Fruit fly (Drosophila melanogaster) whole organism, embryonic: ENCODE measurements around the gene CG17377.
A peak's percentile ranks its signal among the peaks of the same experiment; 100 is the strongest.

Source experiments
- Bdp1 ChIP-seq: fragments of 200-800 bp; sonication (Bioruptor generic); optimal IDR thresholded peaks from 3 replicates; lab custom pipeline; 2016; ENCODE audit warnings: missing biosample characterization, missing genetic modification characterization
- CG10654 ChIP-seq: fragments of 200-800 bp; sonication (Bioruptor generic); optimal IDR thresholded peaks from 2 replicates; lab custom pipeline; 2016; ENCODE audit warnings: missing biosample characterization, missing genetic modification characterization
- CG12236 ChIP-seq: fragments of 200-800 bp; sonication (Bioruptor generic); optimal IDR thresholded peaks from 2 replicates; lab custom pipeline; 2016; ENCODE audit warnings: missing biosample characterization, missing genetic modification characterization
- CG12942 ChIP-seq: fragments of 200-800 bp; sonication (Bioruptor generic); optimal IDR thresholded peaks from 3 replicates; lab custom pipeline; 2016; ENCODE audit warnings: missing biosample characterization, missing genetic modification characterization
- CG16813 ChIP-seq: fragments of 200-800 bp; sonication (Bioruptor generic); IDR thresholded peaks from 3 replicates; pipeline ENCODE4 v1.3.6; 2022; ENCODE audit warnings: missing biosample characterization, missing genetic modification characterization; ENCODE audit not compliant: partially characterized antibody
- CG17385 ChIP-seq: fragments of 200-800 bp; sonication (Bioruptor generic); optimal IDR thresholded peaks from 3 replicates; lab custom pipeline; 2018; ENCODE audit warnings: missing biosample characterization, mild to moderate bottlenecking, missing genetic modification characterization
- CG1832 ChIP-seq: fragments of 200-800 bp; sonication (Bioruptor generic); optimal IDR thresholded peaks from 2 replicates; lab custom pipeline; 2017; ENCODE audit warnings: missing biosample characterization, mild to moderate bottlenecking, missing genetic modification characterization, inconsistent platforms
- CG30020 ChIP-seq: fragments of 200-800 bp; optimal IDR thresholded peaks from 2 replicates; lab custom pipeline; 2019; ENCODE audit warnings: missing biosample characterization, mild to moderate bottlenecking, missing genetic modification characterization, moderate library complexity
- CG3281 ChIP-seq: fragments of 200-800 bp; sonication (Bioruptor generic); optimal IDR thresholded peaks from 3 replicates; lab custom pipeline; 2017; ENCODE audit warnings: missing biosample characterization, mild to moderate bottlenecking, missing genetic modification characterization
- CG4404 ChIP-seq: fragments of 200-800 bp; sonication (Bioruptor generic); IDR thresholded peaks from 2 replicates; pipeline ENCODE4 v1.3.6; 2022; ENCODE audit warnings: missing biosample characterization, missing genetic modification characterization
- CG6254 ChIP-seq: fragments of 200-800 bp; sonication (Bioruptor generic); optimal IDR thresholded peaks from 3 replicates; lab custom pipeline; 2017; ENCODE audit warnings: mild to moderate bottlenecking, missing biosample characterization, missing genetic modification reagents, missing genetic modification characterization
- CG6654 ChIP-seq: fragments of 200-800 bp; sonication (Bioruptor generic); optimal IDR thresholded peaks from 2 replicates; lab custom pipeline; 2017; ENCODE audit warnings: missing biosample characterization, mild to moderate bottlenecking, missing genetic modification characterization
- CG6791 ChIP-seq: fragments of 200-800 bp; sonication (Bioruptor generic); IDR thresholded peaks from 3 replicates; pipeline ENCODE4 v1.3.6; 2022; ENCODE audit warnings: missing biosample characterization, missing genetic modification characterization; ENCODE audit not compliant: partially characterized antibody
- CG7372 ChIP-seq: fragments of 200-800 bp; sonication (Bioruptor generic); IDR thresholded peaks from 2 replicates; pipeline ENCODE4 v1.3.6; 2022; ENCODE audit warnings: missing biosample characterization, missing genetic modification characterization
- CG7839 ChIP-seq: fragments of 200-800 bp; sonication (Bioruptor generic); optimal IDR thresholded peaks from 3 replicates; lab custom pipeline; 2018; ENCODE audit warnings: missing biosample characterization, mild to moderate bottlenecking, missing genetic modification characterization, moderate library complexity
- CG8359 ChIP-seq: fragments of 200-800 bp; sonication (Bioruptor generic); optimal IDR thresholded peaks from 2 replicates; lab custom pipeline; 2017; ENCODE audit warnings: missing biosample characterization, mild to moderate bottlenecking, missing genetic modification characterization, borderline replicate concordance
- CG9437 ChIP-seq: fragments of 200-800 bp; sonication (Bioruptor generic); optimal IDR thresholded peaks from 2 replicates; lab custom pipeline; 2018; ENCODE audit warnings: missing biosample characterization, mild to moderate bottlenecking, missing genetic modification characterization
- CTCF ChIP-seq: fragments of 200-800 bp; sonication (Bioruptor generic); optimal IDR thresholded peaks from 2 replicates; lab custom pipeline; 2017; ENCODE audit warnings: missing biosample characterization, mild to moderate bottlenecking, missing genetic modification characterization, moderate library complexity
- Dip3 ChIP-seq: fragments of 200-800 bp; sonication (Bioruptor generic); optimal IDR thresholded peaks from 3 replicates; lab custom pipeline; 2016; ENCODE audit warnings: missing biosample characterization, missing genetic modification characterization
- E2f1 ChIP-seq: fragments of 200-800 bp; sonication (Bioruptor generic); IDR thresholded peaks from 2 replicates; pipeline ENCODE4 v1.3.6; 2022; ENCODE audit warnings: missing biosample characterization, missing genetic modification characterization
- Ets97D ChIP-seq: fragments of 200-800 bp; sonication (Bioruptor generic); optimal IDR thresholded peaks from 3 replicates; lab custom pipeline; 2016; ENCODE audit warnings: missing biosample characterization, missing genetic modification characterization
- Hsf ChIP-seq: fragments of 200-800 bp; sonication (Bioruptor generic); optimal IDR thresholded peaks from 3 replicates; lab custom pipeline; 2016; ENCODE audit warnings: missing biosample characterization, missing genetic modification characterization
- NK7.1 ChIP-seq: fragments of 200-800 bp; sonication (Bioruptor generic); optimal IDR thresholded peaks from 3 replicates; lab custom pipeline; 2016; ENCODE audit warnings: missing biosample characterization, missing genetic modification characterization
- Opbp ChIP-seq: fragments of 200-800 bp; sonication (Bioruptor generic); IDR thresholded peaks from 3 replicates; pipeline ENCODE4 v1.3.6; 2022; ENCODE audit warnings: missing biosample characterization, missing genetic modification characterization; ENCODE audit not compliant: partially characterized antibody
- Six4 ChIP-seq: fragments of 200-800 bp; sonication (Bioruptor generic); optimal IDR thresholded peaks from 2 replicates; lab custom pipeline; 2016; ENCODE audit warnings: missing biosample characterization, missing genetic modification characterization
- Spps ChIP-seq: fragments of 200-800 bp; sonication (Bioruptor generic); optimal IDR thresholded peaks from 2 replicates; lab custom pipeline; 2018; ENCODE audit warnings: missing biosample characterization, mild to moderate bottlenecking, missing genetic modification characterization
- amos ChIP-seq: fragments of 200-800 bp; sonication (Bioruptor generic); IDR thresholded peaks from 2 replicates; pipeline ENCODE4 v1.3.6; 2022; ENCODE audit warnings: missing biosample characterization, missing genetic modification characterization; ENCODE audit not compliant: partially characterized antibody
- aop ChIP-seq: fragments of 200-800 bp; sonication (Bioruptor generic); IDR thresholded peaks from 2 replicates; pipeline ENCODE4 v1.3.6; 2022; ENCODE audit warnings: missing biosample characterization, missing genetic modification characterization
- bigmax ChIP-seq: fragments of 200-800 bp; sonication (Bioruptor generic); optimal IDR thresholded peaks from 2 replicates; lab custom pipeline; 2018; ENCODE audit warnings: missing biosample characterization, mild to moderate bottlenecking, missing genetic modification characterization
- da ChIP-seq: fragments of 200-800 bp; sonication (Bioruptor generic); optimal IDR thresholded peaks from 2 replicates; lab custom pipeline; 2016; ENCODE audit warnings: missing biosample characterization, missing genetic modification characterization
- h ChIP-seq: fragments of >200 bp; optimal IDR thresholded peaks from 2 replicates; lab custom pipeline; 2017
- kay ChIP-seq: fragments of 200-800 bp; sonication (Bioruptor generic); optimal IDR thresholded peaks from 2 replicates; lab custom pipeline; 2016; ENCODE audit warnings: missing biosample characterization, missing genetic modification characterization
- nom ChIP-seq: fragments of 200-800 bp; sonication (Bioruptor generic); optimal IDR thresholded peaks from 2 replicates; lab custom pipeline; 2017; ENCODE audit warnings: missing biosample characterization, missing genetic modification characterization, mild to moderate bottlenecking, moderate library complexity, missing genetic modification reagents
- peb ChIP-seq: fragments of 200-800 bp; sonication (Bioruptor generic); IDR thresholded peaks from 2 replicates; pipeline ENCODE4 v1.3.6; 2022; ENCODE audit warnings: missing biosample characterization, missing genetic modification characterization
- prd ChIP-seq, 3 experiments: fragments of >200 bp in 2 of 3; fragments of 200-800 bp in 1 of 3; sonication (Bioruptor generic) in 1 of 3; optimal IDR thresholded peaks in 2 of 3; IDR thresholded peaks in 1 of 3; 2 replicates in 2 of 3; 3 replicates in 1 of 3; pipeline versions ENCODE4 v1.3.6 to Lab custom; 2017 to 2022; ENCODE audit warnings: missing biosample characterization in 1 of 3, missing genetic modification characterization in 1 of 3
- ranshi ChIP-seq: fragments of 200-800 bp; sonication (Bioruptor generic); IDR thresholded peaks from 2 replicates; pipeline ENCODE4 v1.3.6; 2022; ENCODE audit warnings: missing biosample characterization, missing genetic modification characterization
- rib ChIP-seq: fragments of 200-800 bp; sonication (Bioruptor generic); IDR thresholded peaks from 2 replicates; pipeline ENCODE4 v1.3.6; 2022; ENCODE audit warnings: missing biosample characterization, missing genetic modification characterization
- ro ChIP-seq: fragments of 200-800 bp; sonication (Bioruptor generic); IDR thresholded peaks from 2 replicates; pipeline ENCODE4 v1.3.6; 2022; ENCODE audit warnings: missing biosample characterization, missing genetic modification characterization
- sd ChIP-seq: fragments of 200-800 bp; sonication (Bioruptor generic); optimal IDR thresholded peaks from 3 replicates; lab custom pipeline; 2018; ENCODE audit warnings: missing biosample characterization, mild to moderate bottlenecking, missing genetic modification characterization, moderate library complexity
- seq ChIP-seq: fragments of 200-800 bp; sonication (Bioruptor generic); IDR thresholded peaks from 2 replicates; pipeline ENCODE4 v1.3.6; 2022; ENCODE audit warnings: missing biosample characterization, missing genetic modification characterization
- trh ChIP-seq: fragments of 200-800 bp; sonication (Bioruptor generic); optimal IDR thresholded peaks from 2 replicates; lab custom pipeline; 2016; ENCODE audit warnings: missing biosample characterization, missing genetic modification characterization
- ttk ChIP-seq: fragments of 200-800 bp; sonication (Bioruptor generic); IDR thresholded peaks from 2 replicates; pipeline ENCODE4 v2.1.2; 2022; ENCODE audit warnings: missing biosample characterization, missing genetic modification characterization

CG17377 gene

dm6 chr2L:6817493-6817892 lies 14.9 kb upstream of the CG17377 start (continued):
- TF ChIP-seq seq: no peak
- no peak for TF ChIP-seq CG8359 (GFP tag; lab: Kevin White, UChicago)
- TF ChIP-seq sd (tag; lab: Kevin White, UChicago): peak; percentile 99
- no peak for TF ChIP-seq CTCF (GFP tag; lab: Kevin White, UChicago)
- no peak for TF ChIP-seq bigmax
- TF ChIP-seq aop (GFP tag; lab: Robert Waterston, UW): no peak
- TF ChIP-seq ro (GFP tag; lab: Robert Waterston, UW): no peak
- no peak for TF ChIP-seq CG7839 (tag; lab: Kevin White, UChicago)
- TF ChIP-seq CG12942 (GFP tag; lab: Kevin White, UChicago): no peak

DNA sequence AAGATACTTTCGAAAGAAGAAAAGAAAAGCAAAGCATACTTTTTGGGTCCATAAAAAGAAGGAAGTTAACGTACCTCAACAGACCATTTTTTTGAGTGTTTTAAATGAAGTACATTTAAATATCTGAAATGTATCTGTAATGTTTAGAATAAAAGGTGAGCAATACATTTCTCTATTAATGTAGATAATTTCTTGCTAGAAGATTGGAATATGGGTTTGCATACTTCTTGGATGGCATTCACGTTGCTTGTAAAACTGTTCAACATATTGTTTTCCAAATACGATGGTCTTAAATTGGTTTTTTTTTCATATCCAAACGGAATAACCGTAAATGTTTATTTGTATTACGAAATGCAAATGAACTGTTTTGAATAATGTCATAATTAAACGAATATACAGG lies 3.1 kb upstream of the CG17377 start, which contains the start of gene CG17375:
TSS of gene CG17375 (minus strand) at position 10 of the 400 bp plus-strand sequence.
- TF ChIP-seq prd (optimal IDR thresholded peaks at IDR 0.05; lab: Kevin White, UChicago) (peak in 1 of 2 experiments; percentile 39), prd (GFP tag; IDR thresholded peaks at IDR 0.05; lab: Robert Waterston, UW) (no peak), CG6654 (GFP tag; lab: Kevin White, UChicago) (peak; percentile 92), ranshi (GFP tag; lab: Robert Waterston, UW) (no peak)

dm6 chr2L:6800794-6801193 lies 1.8 kb downstream of the CG17377 start, which contains the start of gene CG17376:
CG17376 (minus strand) TSS chr2L:6800894.
- no peak for TF ChIP-seq CG6254
- TF ChIP-seq CG1832 (GFP tag; lab: Kevin White, UChicago): no peak
- no peak for TF ChIP-seq Dip3 (GFP tag; lab: Kevin White, UChicago)
- TF ChIP-seq h (lab: Kevin White, UChicago): no peak
- no peak for TF ChIP-seq Ets97D (GFP tag; lab: Kevin White, UChicago)
- TF ChIP-seq Hsf: no peak
- no peak for TF ChIP-seq Spps (tag; lab: Kevin White, UChicago)
- no peak for TF ChIP-seq peb (GFP tag; lab: Robert Waterston, UW)

DNA sequence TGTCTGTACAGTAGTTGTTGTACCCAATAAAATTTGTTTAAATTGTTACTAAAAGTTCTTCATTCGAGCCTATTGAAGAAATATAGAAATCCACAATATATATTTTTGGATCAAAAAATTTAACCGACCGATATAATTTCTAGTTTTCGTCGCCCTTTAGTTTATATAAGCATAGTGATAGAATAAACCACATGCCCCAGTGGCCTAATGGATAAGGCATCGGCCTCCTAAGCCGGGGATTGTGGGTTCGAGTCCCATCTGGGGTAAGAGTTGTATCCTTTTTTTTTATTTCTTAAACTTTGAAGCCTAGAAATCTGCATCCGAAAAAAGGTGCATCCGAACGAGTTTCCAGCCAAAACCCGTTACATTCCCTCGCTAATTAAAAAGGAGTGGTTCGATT lies 3.1 kb downstream of the CG17377 start:
- TF ChIP-seq CG6791 (GFP tag; lab: Robert Waterston, UW): peak; percentile 55; the same call in 1 of the 3 replicates
- TF ChIP-seq CG30020 (tag; lab: Kevin White, UChicago): no peak
- no peak for TF ChIP-seq Six4 (GFP tag; lab: Kevin White, UChicago)
- peak; percentile 86 for TF ChIP-seq Bdp1 (GFP tag; lab: Kevin White, UChicago)
- TF ChIP-seq CG4404 (GFP tag; lab: Robert Waterston, UW): no peak
- TF ChIP-seq CG17385 (GFP tag; lab: Kevin White, UChicago): no peak
- TF ChIP-seq CG3281 (GFP tag; lab: Kevin White, UChicago): no peak
- no peak for TF ChIP-seq NK7.1 (GFP tag; lab: Kevin White, UChicago)
- TF ChIP-seq rib (GFP tag; lab: Robert Waterston, UW): no peak
- TF ChIP-seq trh (GFP tag; lab: Kevin White, UChicago): no peak
- TF ChIP-seq CG9437 (GFP tag; lab: Kevin White, UChicago): no peak
- TF ChIP-seq E2f1 (GFP tag; lab: Robert Waterston, UW): no peak
- TF ChIP-seq CG12236 (GFP tag; lab: Kevin White, UChicago): no peak
- no peak for TF ChIP-seq CG10654
- TF ChIP-seq kay (GFP tag; lab: Kevin White, UChicago): no peak
- TF ChIP-seq nom: no peak
- no peak for TF ChIP-seq ttk (GFP tag; lab: Robert Waterston, UW)
- TF ChIP-seq da (GFP tag; lab: Kevin White, UChicago): no peak
- peak; percentile 42; the same call in 2 of the 3 replicates for TF ChIP-seq CG16813 (GFP tag; lab: Robert Waterston, UW)
- 0 out of 3 replicates have a peak, but pooled peaks have one; percentile 33 for TF ChIP-seq Opbp
- peak; percentile 57; the same call in 1 of the 2 replicates for TF ChIP-seq amos
- TF ChIP-seq CG7372 (GFP tag; lab: Robert Waterston, UW): no peak
